Worm (Caenorhabditis elegans) whole organism, mixed stage, embryonic: ENCODE results near the gene mob-3.

ENCODE experiments used
- bed-3 ChIP-seq: fragments of 200-800 bp; sonication (Bioruptor generic); optimal IDR thresholded peaks from 3 replicates; lab custom pipeline; 2018; ENCODE audit warnings: mild to moderate bottlenecking, missing genetic modification characterization, moderate library complexity, missing compliant biosample characterization
- ceh-39 ChIP-seq: fragments of 150-350 bp; optimal IDR thresholded peaks from 2 replicates; lab custom pipeline; 2014; ENCODE audit warnings: missing biosample characterization, missing genetic modification characterization
- ceh-43 ChIP-seq: fragments of 200-800 bp; sonication (Bioruptor generic); optimal IDR thresholded peaks from 2 replicates; lab custom pipeline; 2018; ENCODE audit warnings: mild to moderate bottlenecking, missing genetic modification characterization, moderate library complexity, missing compliant biosample characterization
- ceh-83 ChIP-seq: fragments of 200-800 bp; sonication (Bioruptor generic); optimal IDR thresholded peaks from 2 replicates; lab custom pipeline; 2018; ENCODE audit warnings: mild to moderate bottlenecking, missing genetic modification characterization, missing compliant biosample characterization
- ces-1 ChIP-seq: fragments of 150-350 bp; optimal IDR thresholded peaks from 2 replicates; lab custom pipeline; 2014; ENCODE audit warnings: missing biosample characterization, missing genetic modification reagents, missing genetic modification characterization
- cnd-1 ChIP-seq: fragments of 200-800 bp; sonication (Bioruptor generic); optimal IDR thresholded peaks from 2 replicates; lab custom pipeline; 2018; ENCODE audit warnings: mild to moderate bottlenecking, missing genetic modification characterization, missing compliant biosample characterization
- drap-1 ChIP-seq: fragments of 200-800 bp; sonication (Bioruptor generic); optimal IDR thresholded peaks from 3 replicates; lab custom pipeline; 2018; ENCODE audit warnings: mild to moderate bottlenecking, missing genetic modification characterization, missing compliant biosample characterization
- elt-1 ChIP-seq: sonication (generic microtip); optimal IDR thresholded peaks from 2 replicates; lab custom pipeline; 2017; ENCODE audit warnings: missing genetic modification characterization, mild to moderate bottlenecking, missing compliant biosample characterization, antibody characterized with exemption, moderate library complexity, borderline replicate concordance; ENCODE audit not compliant: insufficient read depth
- elt-3 ChIP-seq: fragments of 150-350 bp; optimal IDR thresholded peaks from 2 replicates; lab custom pipeline; 2014; ENCODE audit warnings: missing biosample characterization, missing genetic modification characterization
- ham-2 ChIP-seq: fragments of 200-800 bp; sonication (Bioruptor generic); optimal IDR thresholded peaks from 2 replicates; lab custom pipeline; 2018; ENCODE audit warnings: mild to moderate bottlenecking, missing genetic modification characterization, missing compliant biosample characterization
- hlh-1 ChIP-seq: fragments of 150-350 bp; optimal IDR thresholded peaks from 2 replicates; lab custom pipeline; 2014; ENCODE audit warnings: missing biosample characterization, missing genetic modification reagents, missing genetic modification characterization
- lin-13 ChIP-seq: fragments of 150-350 bp; optimal IDR thresholded peaks from 2 replicates; lab custom pipeline; 2014; ENCODE audit warnings: missing biosample characterization, missing genetic modification characterization
- lin-32 ChIP-seq: fragments of 200-800 bp; sonication (Bioruptor generic); optimal IDR thresholded peaks from 2 replicates; lab custom pipeline; 2018; ENCODE audit warnings: mild to moderate bottlenecking, missing genetic modification characterization, missing compliant biosample characterization
- lsy-2 ChIP-seq: fragments of 150-350 bp; optimal IDR thresholded peaks from 2 replicates; lab custom pipeline; 2014; ENCODE audit warnings: missing biosample characterization, missing genetic modification characterization
- mab-5 ChIP-seq: fragments of 150-350 bp; optimal IDR thresholded peaks from 2 replicates; lab custom pipeline; 2014; ENCODE audit warnings: missing biosample characterization, missing genetic modification characterization
- mep-1 ChIP-seq: fragments of 150-350 bp; optimal IDR thresholded peaks from 2 replicates; lab custom pipeline; 2017; ENCODE audit warnings: missing biosample characterization, missing genetic modification reagents, missing genetic modification characterization, inconsistent platforms
- mls-2 ChIP-seq: sonication (generic microtip); optimal IDR thresholded peaks from 2 replicates; lab custom pipeline; 2016; ENCODE audit warnings: mild to moderate bottlenecking, missing genetic modification characterization, moderate library complexity, missing compliant biosample characterization
- nhr-12 ChIP-seq: fragments of 150-350 bp; optimal IDR thresholded peaks from 2 replicates; lab custom pipeline; 2014; ENCODE audit warnings: missing biosample characterization, missing genetic modification characterization
- nhr-2 ChIP-seq: fragments of 150-350 bp; optimal IDR thresholded peaks from 2 replicates; lab custom pipeline; 2014; ENCODE audit warnings: missing biosample characterization, missing genetic modification characterization
- nhr-237 ChIP-seq: fragments of 150-350 bp; optimal IDR thresholded peaks from 2 replicates; lab custom pipeline; 2014; ENCODE audit warnings: missing biosample characterization, missing genetic modification characterization
- nhr-28 ChIP-seq: fragments of 150-350 bp; optimal IDR thresholded peaks from 2 replicates; lab custom pipeline; 2014; ENCODE audit warnings: missing biosample characterization, missing genetic modification characterization
- nhr-76 ChIP-seq: sonication (generic microtip); optimal IDR thresholded peaks from 2 replicates; lab custom pipeline; 2017; ENCODE audit warnings: missing biosample characterization, missing genetic modification characterization
- pha-4 ChIP-seq: fragments of 150-350 bp; optimal IDR thresholded peaks from 2 replicates; lab custom pipeline; 2018; ENCODE audit warnings: missing biosample characterization, missing genetic modification reagents, missing genetic modification characterization
- sem-2 ChIP-seq: fragments of 200-800 bp; sonication (Bioruptor generic); optimal IDR thresholded peaks from 2 replicates; lab custom pipeline; 2018; ENCODE audit warnings: mild to moderate bottlenecking, missing genetic modification characterization, missing compliant biosample characterization
- sptf-1 ChIP-seq: sonication (generic microtip); optimal IDR thresholded peaks from 2 replicates; lab custom pipeline; 2017; ENCODE audit warnings: mild to moderate bottlenecking, missing genetic modification characterization, moderate library complexity, missing compliant biosample characterization
- tbx-8 ChIP-seq: fragments of 200-800 bp; sonication (Bioruptor generic); optimal IDR thresholded peaks from 2 replicates; lab custom pipeline; 2018; ENCODE audit warnings: mild to moderate bottlenecking, missing genetic modification characterization, moderate library complexity, missing compliant biosample characterization
- unc-120 ChIP-seq: sonication (generic microtip); optimal IDR thresholded peaks from 2 replicates; lab custom pipeline; 2017; ENCODE audit warnings: missing genetic modification characterization, missing compliant biosample characterization; ENCODE audit not compliant: poor library complexity, severe bottlenecking
- unc-62 ChIP-seq: fragments of 150-350 bp; optimal IDR thresholded peaks from 2 replicates; lab custom pipeline; 2014; ENCODE audit warnings: missing biosample characterization, missing genetic modification reagents, missing genetic modification characterization
- ztf-11 ChIP-seq: fragments of 150-350 bp; optimal IDR thresholded peaks from 2 replicates; lab custom pipeline; 2014; ENCODE audit warnings: missing biosample characterization, missing genetic modification characterization

Gene mob-3

ce11 chrIV:7424198-7424597, 35.5 kb upstream of the mob-3 start, which contains the start of gene unc-82:
Gene unc-82, plus strand, starts transcription at chrIV:7424498.
- TF ChIP-seq sem-2 (GFP tag; lab: Kevin White, UChicago) (no peak), cnd-1 (tag; lab: Kevin White, UChicago) (no peak), mab-5 (tag; lab: Kevin White, UChicago) (no peak), ceh-43 (GFP tag; lab: Kevin White, UChicago) (no peak), elt-3 (no peak), lsy-2 (tag; lab: Kevin White, UChicago) (no peak), drap-1 (no peak), ces-1 (GFP tag; lab: Kevin White, UChicago) (no peak), ham-2 (GFP tag; lab: Kevin White, UChicago) (no peak), bed-3 (no peak), lin-32 (GFP tag; lab: Kevin White, UChicago) (no peak)

ce11 chrIV:7420913-7421312, 32.2 kb upstream of the mob-3 start, which contains the start of gene srtx-1:
Gene srtx-1, plus strand, starts transcription at chrIV:7421213.
- TF ChIP-seq lin-13 (tag; lab: Kevin White, UChicago): no peak
- no peak for TF ChIP-seq sem-2 (GFP tag; lab: Kevin White, UChicago)
- TF ChIP-seq mab-5 (tag; lab: Kevin White, UChicago): no peak
- TF ChIP-seq unc-62 (GFP tag; lab: Kevin White, UChicago): no peak

- no peak for TF ChIP-seq pha-4 (tag; lab: Kevin White, UChicago)
- TF ChIP-seq unc-120 (tag; lab: Kevin White, UChicago): no peak
- no peak for TF ChIP-seq ceh-83
- TF ChIP-seq elt-1 (tag; lab: Kevin White, UChicago): no peak
- no peak for TF ChIP-seq ham-2 (GFP tag; lab: Kevin White, UChicago)
- no peak for TF ChIP-seq nhr-2
- TF ChIP-seq nhr-28: no peak
- no peak for TF ChIP-seq bed-3
- TF ChIP-seq cnd-1 (tag; lab: Kevin White, UChicago): no peak
- TF ChIP-seq mls-2 (tag; lab: Kevin White, UChicago): no peak
- TF ChIP-seq hlh-1 (tag; lab: Kevin White, UChicago): no peak
- TF ChIP-seq elt-3: no peak
- TF ChIP-seq tbx-8 (GFP tag; lab: Kevin White, UChicago): no peak
- TF ChIP-seq mep-1 (tag; lab: Kevin White, UChicago): no peak
- TF ChIP-seq mab-5 (tag; lab: Kevin White, UChicago): no peak
- no peak for TF ChIP-seq lin-32 (GFP tag; lab: Kevin White, UChicago)
- no peak for TF ChIP-seq ceh-43 (GFP tag; lab: Kevin White, UChicago)
- no peak for TF ChIP-seq lin-13 (tag; lab: Kevin White, UChicago)
- no peak for TF ChIP-seq drap-1
Observed at ce11 chrIV:7418818-7419217, 30.1 kb upstream of the mob-3 start, which contains the start of gene B0496.6. Gene B0496.6, plus strand, starts transcription at chrIV:7419118.

ce11 chrIV:7414163-7414562, 25.4 kb upstream of the mob-3 start:
- TF ChIP-seq nhr-12 (no peak), ces-1 (GFP tag; lab: Kevin White, UChicago) (peak; percentile 77)

ce11 chrIV:7413573-7413972, 24.8 kb upstream of the mob-3 start:
- TF ChIP-seq mls-2 (tag; lab: Kevin White, UChicago) (no peak), mab-5 (tag; lab: Kevin White, UChicago) (no peak), lsy-2 (tag; lab: Kevin White, UChicago) (no peak), ceh-39 (tag; lab: Kevin White, UChicago) (no peak), hlh-1 (tag; lab: Kevin White, UChicago) (no peak), ceh-43 (GFP tag; lab: Kevin White, UChicago) (no peak), nhr-12 (no peak), sem-2 (GFP tag; lab: Kevin White, UChicago) (no peak), elt-3 (no peak), sptf-1 (tag; lab: Kevin White, UChicago) (no peak), nhr-237 (no peak), ces-1 (GFP tag; lab: Kevin White, UChicago) (no peak), ztf-11 (tag; lab: Kevin White, UChicago) (no peak), elt-1 (tag; lab: Kevin White, UChicago) (no peak), nhr-76 (tag; lab: Kevin White, UChicago) (no peak), mep-1 (tag; lab: Kevin White, UChicago) (no peak)
